Worm (Caenorhabditis elegans): Measurements from ENCODE around the gene F10C2.5.

ce11 chrV:12086934-12087333 is 41.7 kb downstream of the F10C2.5 start, which contains the start of gene gana-1:
- TF ChIP-seq mls-2 (tag; optimal IDR thresholded peaks at IDR 0.05) (no peak), lsy-2 (tag; optimal IDR thresholded peaks at IDR 0.05) (no peak), pha-4 (tag; optimal IDR thresholded peaks at IDR 0.05) (no peak), elt-1 (tag; optimal IDR thresholded peaks at IDR 0.05; ENCODE audit: borderline replicate concordance, insufficient read depth) (no peak), cnd-1 (tag; optimal IDR thresholded peaks at IDR 0.05) (no peak), nhr-28 (tag; optimal IDR thresholded peaks at IDR 0.05) (no peak), snpc-4 (tag; optimal IDR thresholded peaks at IDR 0.05) (no peak), ztf-11 (tag; optimal IDR thresholded peaks at IDR 0.05) (no peak), nhr-76 (tag; optimal IDR thresholded peaks at IDR 0.05) (no peak), hlh-1 (tag; optimal IDR thresholded peaks at IDR 0.05) (no peak), flh-1 (GFP tag; optimal IDR thresholded peaks at IDR 0.05) (no peak), mep-1 (tag; optimal IDR thresholded peaks at IDR 0.05) (no peak), ceh-39 (tag; optimal IDR thresholded peaks at IDR 0.05) (no peak), unc-62 (GFP tag; optimal IDR thresholded peaks at IDR 0.05) (no peak)

Data from whole organism, mixed stage, embryonic.